Worm (Caenorhabditis elegans): ENCODE data around the gene aff-1.
A peak's percentile ranks its signal among the peaks of the same experiment; 100 is the strongest.
"Not testable (repeated sequence)": the region's sequence is repeated elsewhere in the genome, so short reads cannot be mapped to it uniquely, and the experiment has no call there.

Gene aff-1

DNA sequence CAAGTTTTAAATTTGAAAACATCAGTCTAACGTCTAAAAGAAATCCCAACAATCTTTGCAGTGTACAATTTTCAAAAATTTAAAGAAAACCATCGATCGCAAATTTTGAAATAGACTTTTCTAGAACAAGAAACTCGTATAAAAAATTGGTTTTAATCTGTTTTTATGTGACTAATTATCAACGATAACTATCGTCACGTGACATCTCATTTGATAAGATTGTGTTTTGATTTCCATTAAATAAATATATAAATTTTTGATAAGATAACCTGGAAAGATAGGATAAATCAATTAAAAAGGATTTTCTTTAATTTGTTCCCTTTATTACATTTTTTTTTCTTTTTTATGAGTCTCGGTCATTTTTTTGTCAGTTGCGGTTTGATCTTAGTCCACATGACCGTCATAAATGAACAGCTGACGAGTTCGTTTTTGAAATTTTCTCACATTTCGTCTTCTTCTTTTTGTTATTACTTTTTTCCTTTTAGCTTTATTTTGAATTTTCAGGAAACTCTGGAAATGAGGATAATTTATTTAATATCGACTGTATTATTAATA, 46.1 kb upstream of the aff-1 start, which contains the start of gene asm-1:
TSS of gene asm-1 (plus strand) at position 505 of the 555 bp plus-strand sequence.
- TF ChIP-seq ZK546.5 (tag; optimal IDR thresholded peaks at IDR 0.05) (no peak), elt-2 (tag; optimal IDR thresholded peaks at IDR 0.05) (peak; percentile 26)

DNA sequence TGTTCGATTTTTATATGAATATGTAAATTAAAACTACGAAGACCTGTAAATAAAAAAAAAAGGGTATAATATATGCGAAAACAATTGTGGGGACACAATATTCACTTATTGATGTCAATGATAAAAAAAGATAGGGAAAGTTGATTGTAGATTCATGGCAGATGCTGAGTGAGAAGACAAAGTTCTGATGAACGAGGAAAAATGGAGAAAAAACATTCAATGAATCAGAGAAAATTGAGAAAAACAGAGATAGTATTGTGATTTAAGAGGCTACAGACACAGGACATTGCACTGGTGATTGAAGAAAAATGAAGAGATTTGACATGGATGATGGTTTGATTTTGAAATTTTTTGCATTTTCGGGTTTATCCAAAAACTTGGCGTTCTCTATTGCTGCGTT, 45.1 kb upstream of the aff-1 start:
- no peak for TF ChIP-seq nhr-43 (tag; optimal IDR thresholded peaks at IDR 0.05; ENCODE audit: poor library complexity, severe bottlenecking)
- TF ChIP-seq nhr-77 (tag; optimal IDR thresholded peaks at IDR 0.05), result no peak
- TF ChIP-seq mdl-1 (tag; optimal IDR thresholded peaks at IDR 0.05), result no peak
- no peak for TF ChIP-seq R02D3.7 (tag; optimal IDR thresholded peaks at IDR 0.05)
- TF ChIP-seq fkh-10 (GFP tag; optimal IDR thresholded peaks at IDR 0.05), result no peak
- TF ChIP-seq unc-62 (GFP tag; optimal IDR thresholded peaks at IDR 0.05), result no peak

DNA sequence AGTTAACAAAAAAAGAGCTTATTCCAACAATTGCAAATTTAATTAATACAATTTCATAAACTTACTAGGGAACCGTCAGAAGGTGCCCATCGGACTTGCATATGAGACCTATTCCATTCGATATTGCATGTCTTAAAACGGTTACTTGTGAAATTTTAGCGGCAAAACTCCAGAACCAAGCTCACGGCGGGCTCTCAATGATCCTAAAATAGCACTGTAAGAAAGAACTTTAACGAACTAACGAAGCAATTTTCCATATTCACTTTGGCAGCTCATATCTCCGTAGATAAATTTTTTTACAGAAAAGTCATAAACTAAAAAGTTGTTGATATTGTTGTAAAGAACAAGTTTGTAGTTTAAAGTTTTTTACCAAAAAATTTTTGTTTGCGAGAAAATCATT, 44.1 kb upstream of the aff-1 start, which contains the start of gene B0252.3:
TSS of gene B0252.3 (minus strand) at position 101 of the 400 bp plus-strand sequence.
- not testable (repeated sequence) for TF ChIP-seq ztf-11, lsy-12, elt-2 (tag; optimal IDR thresholded peaks at IDR 0.05)

DNA sequence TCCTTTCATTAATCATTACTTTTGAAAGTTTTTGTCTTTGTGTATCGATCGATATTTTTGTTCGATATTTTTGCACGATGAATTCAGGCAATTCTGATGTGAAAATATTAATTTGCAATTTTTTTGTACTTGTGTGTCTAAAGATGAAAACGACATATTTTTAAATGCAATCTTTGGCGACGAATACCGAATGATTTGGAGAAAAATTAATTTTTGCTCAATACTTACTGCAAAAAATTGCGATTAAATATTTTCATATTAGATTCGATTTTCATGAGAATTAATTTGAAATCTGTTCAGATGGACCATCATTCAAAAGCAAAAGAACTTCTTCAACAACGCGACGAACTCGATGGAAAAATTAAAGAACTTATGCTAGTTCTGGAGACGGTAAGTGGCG, 38.2 kb upstream of the aff-1 start, which contains the start of gene psmd-9:
TSS of gene psmd-9 (plus strand) at position 301 of the 400 bp plus-strand sequence.
- TF ChIP-seq lin-15B (tag; optimal IDR thresholded peaks at IDR 0.05) (no peak), nhr-25 (tag; optimal IDR thresholded peaks at IDR 0.05) (no peak), elt-2 (tag; optimal IDR thresholded peaks at IDR 0.05) (no peak), fkh-2 (tag; optimal IDR thresholded peaks at IDR 0.05) (no peak), hmg-11 (tag; optimal IDR thresholded peaks at IDR 0.05) (no peak), ztf-11 (tag; optimal IDR thresholded peaks at IDR 0.05) (no peak), ceh-82 (tag; optimal IDR thresholded peaks at IDR 0.05) (no peak), fos-1 (tag; optimal IDR thresholded peaks at IDR 0.05) (no peak), egl-5 (tag; optimal IDR thresholded peaks at IDR 0.05) (no peak), tbx-2 (tag; optimal IDR thresholded peaks at IDR 0.05) (no peak), mml-1 (tag; optimal IDR thresholded peaks at IDR 0.05) (no peak), ceh-9 (tag; optimal IDR thresholded peaks at IDR 0.05) (no peak), fkh-10 (GFP tag; optimal IDR thresholded peaks at IDR 0.05) (no peak), nhr-77 (tag; optimal IDR thresholded peaks at IDR 0.05) (no peak), skn-1 (tag; optimal IDR thresholded peaks at IDR 0.05) (no peak), unc-62 (GFP tag; optimal IDR thresholded peaks at IDR 0.05) (no peak), nhr-11 (tag; optimal IDR thresholded peaks at IDR 0.05) (no peak), ceh-28 (tag; optimal IDR thresholded peaks at IDR 0.05) (no peak), lin-39 (tag; optimal IDR thresholded peaks at IDR 0.05) (no peak), elt-3 (tag; optimal IDR thresholded peaks at IDR 0.05) (no peak)

DNA sequence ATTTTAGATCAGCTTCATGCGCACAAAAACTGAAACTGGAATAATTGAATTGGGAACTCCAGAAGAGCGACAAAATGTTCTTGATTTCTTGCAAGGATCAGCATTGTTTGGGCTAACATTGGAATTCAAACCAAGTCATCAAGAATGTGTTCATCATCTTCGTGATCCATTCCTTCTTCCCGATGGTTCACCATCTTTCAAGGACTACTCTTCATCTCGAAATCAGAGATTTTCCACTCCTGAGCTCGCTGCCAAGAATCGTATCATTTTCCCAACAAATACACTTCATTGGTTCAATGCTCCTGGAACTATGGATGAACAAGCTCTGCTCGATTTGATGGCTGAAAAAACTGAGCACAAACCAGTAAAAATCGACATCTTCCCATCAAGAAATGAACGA, 37.2 kb upstream of the aff-1 start:
- no peak for TF ChIP-seq R02D3.7 (tag; optimal IDR thresholded peaks at IDR 0.05)
- TF ChIP-seq ama-1 (optimal IDR thresholded peaks at IDR 0.05), result no peak
- no peak for TF ChIP-seq nhr-237 (tag; optimal IDR thresholded peaks at IDR 0.05)
- no peak for TF ChIP-seq ztf-4 (tag; optimal IDR thresholded peaks at IDR 0.05)
- TF ChIP-seq nhr-28 (tag; optimal IDR thresholded peaks at IDR 0.05), result no peak
- TF ChIP-seq elt-3 (tag; optimal IDR thresholded peaks at IDR 0.05), result no peak
- no peak for TF ChIP-seq ceh-28 (tag; optimal IDR thresholded peaks at IDR 0.05)
- no peak for TF ChIP-seq mml-1 (tag; optimal IDR thresholded peaks at IDR 0.05)
- TF ChIP-seq nfya-1 (tag; optimal IDR thresholded peaks at IDR 0.05; ENCODE audit: insufficient read depth), result no peak

DNA sequence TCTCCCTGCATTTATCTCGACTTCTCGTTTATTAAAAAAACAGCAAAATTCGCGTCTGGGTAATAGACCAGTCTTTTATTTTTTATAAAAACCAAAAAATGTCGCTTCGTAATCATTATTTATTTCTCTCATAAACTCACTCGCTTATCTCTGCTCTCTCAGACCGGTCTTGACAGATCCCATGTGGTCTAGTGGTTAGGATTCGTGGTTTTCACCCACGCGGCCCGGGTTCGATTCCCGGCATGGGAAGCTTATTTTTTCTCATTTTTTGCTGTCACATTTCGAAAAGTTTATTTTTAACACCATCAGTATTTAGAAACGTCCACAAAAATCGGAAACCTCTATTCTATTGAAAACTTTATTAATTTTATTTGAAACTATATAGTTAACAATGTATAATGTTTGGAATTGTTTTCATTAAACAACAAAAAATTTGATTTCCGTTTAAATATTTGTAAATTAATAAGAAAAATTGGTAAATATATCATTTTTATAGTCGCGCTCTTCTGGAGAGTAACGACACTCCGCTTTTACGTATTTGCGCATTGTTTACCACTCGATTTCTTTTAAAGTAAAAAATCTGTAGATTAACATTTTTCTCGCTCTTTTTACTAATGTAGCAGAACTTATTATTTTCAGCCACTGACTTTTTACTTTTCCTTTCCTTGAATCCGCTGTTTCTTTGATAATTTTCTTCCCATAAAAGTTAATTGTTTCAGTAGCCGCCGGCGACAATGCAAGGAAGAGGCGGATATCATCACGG, 34.6 kb upstream of the aff-1 start, which contains the start of gene hrpl-1:
TSS of gene hrpl-1 (plus strand) at position 713 of the 763 bp plus-strand sequence.
- TF ChIP-seq nhr-43 (tag; optimal IDR thresholded peaks at IDR 0.05; ENCODE audit: poor library complexity, severe bottlenecking) (peak; percentile 35), snpc-4 (tag; optimal IDR thresholded peaks at IDR 0.05) (no peak), nfya-1 (tag; optimal IDR thresholded peaks at IDR 0.05; ENCODE audit: insufficient read depth) (peak; percentile 24), unc-39 (tag; optimal IDR thresholded peaks at IDR 0.05) (no peak), nhr-12 (tag; optimal IDR thresholded peaks at IDR 0.05) (no peak), elt-2 (tag; optimal IDR thresholded peaks at IDR 0.05) (no peak), tbx-2 (tag; optimal IDR thresholded peaks at IDR 0.05) (no peak)

Measured in whole organism, L3 larva.